Fruit fly (Drosophila melanogaster) whole organism, prepupa: ENCODE data around the gene CG45413.

Experiments used
- CG10669 ChIP-seq: fragments of 200-800 bp; sonication (Bioruptor generic); optimal IDR thresholded peaks from 3 replicates; lab custom pipeline; 2018; ENCODE audit warnings: missing biosample characterization, mild to moderate bottlenecking, missing genetic modification characterization, moderate library complexity
- CG11762 ChIP-seq: fragments of 200-800 bp; sonication (Bioruptor generic); optimal IDR thresholded peaks from 3 replicates; lab custom pipeline; 2016; ENCODE audit warnings: missing biosample characterization, missing genetic modification characterization; ENCODE audit not compliant: insufficient read depth
- CG3032 ChIP-seq: fragments of 200-800 bp; optimal IDR thresholded peaks from 2 replicates; lab custom pipeline; 2019; ENCODE audit warnings: missing biosample characterization, mild to moderate bottlenecking, missing genetic modification characterization, moderate library complexity
- CG31627 ChIP-seq: fragments of 200-800 bp; sonication (Bioruptor generic); optimal IDR thresholded peaks from 3 replicates; lab custom pipeline; 2016; ENCODE audit warnings: missing biosample characterization, missing genetic modification characterization
- CG34406 ChIP-seq: fragments of 200-800 bp; sonication (Bioruptor generic); optimal IDR thresholded peaks from 3 replicates; lab custom pipeline; 2016; ENCODE audit warnings: missing biosample characterization, missing genetic modification characterization
- CG3919 ChIP-seq: fragments of 200-800 bp; sonication (Bioruptor generic); optimal IDR thresholded peaks from 3 replicates; lab custom pipeline; 2016; ENCODE audit warnings: missing biosample characterization, missing genetic modification characterization
- CG6163 ChIP-seq: fragments of 200-800 bp; sonication (Bioruptor generic); IDR thresholded peaks from 3 replicates; pipeline ENCODE4 v1.3.6; 2022; ENCODE audit warnings: missing biosample characterization, missing genetic modification characterization
- CG6276 ChIP-seq: fragments of 200-800 bp; sonication (Bioruptor generic); optimal IDR thresholded peaks from 2 replicates; lab custom pipeline; 2017; ENCODE audit warnings: missing biosample characterization, mild to moderate bottlenecking, missing genetic modification characterization
- CG6792 ChIP-seq: fragments of 200-800 bp; sonication (Bioruptor generic); optimal IDR thresholded peaks from 3 replicates; lab custom pipeline; 2016; ENCODE audit warnings: missing biosample characterization, missing genetic modification characterization
- CG6808 ChIP-seq: fragments of 200-800 bp; sonication (Bioruptor generic); optimal IDR thresholded peaks from 3 replicates; lab custom pipeline; 2017; ENCODE audit warnings: missing biosample characterization, missing genetic modification characterization, mild to moderate bottlenecking, moderate library complexity, missing genetic modification reagents
- CG8119 ChIP-seq: fragments of 200-800 bp; sonication (Bioruptor generic); IDR thresholded peaks from 3 replicates; pipeline ENCODE4 v1.3.6; 2022; ENCODE audit warnings: missing biosample characterization, missing genetic modification characterization
- CG8319 ChIP-seq: fragments of 200-800 bp; sonication (Bioruptor generic); optimal IDR thresholded peaks from 3 replicates; lab custom pipeline; 2016; ENCODE audit warnings: missing biosample characterization, missing genetic modification characterization
- CG8632 ChIP-seq: fragments of 200-800 bp; sonication (Bioruptor generic); optimal IDR thresholded peaks from 3 replicates; lab custom pipeline; 2016; ENCODE audit warnings: missing biosample characterization, missing genetic modification characterization
- CG9139 ChIP-seq: fragments of 200-800 bp; sonication (Bioruptor generic); optimal IDR thresholded peaks from 3 replicates; lab custom pipeline; 2017; ENCODE audit warnings: missing biosample characterization, mild to moderate bottlenecking, missing genetic modification characterization
- Eip78C ChIP-seq: fragments of 200-800 bp; sonication (Bioruptor generic); peaks from one replicate; lab custom pipeline; 2016; ENCODE audit warnings: missing biosample characterization, missing genetic modification characterization
- Ets21C ChIP-seq: fragments of 200-800 bp; sonication (Bioruptor generic); optimal IDR thresholded peaks from 3 replicates; lab custom pipeline; 2016; ENCODE audit warnings: missing biosample characterization, missing genetic modification characterization
- Ets96B ChIP-seq: fragments of 200-800 bp; optimal IDR thresholded peaks from 2 replicates; lab custom pipeline; 2019; ENCODE audit warnings: missing biosample characterization, mild to moderate bottlenecking, missing genetic modification characterization, moderate library complexity
- Gug ChIP-seq: fragments of 200-800 bp; sonication (Bioruptor generic); IDR thresholded peaks from 2 replicates; pipeline ENCODE4 v1.3.6; 2022; ENCODE audit warnings: missing biosample characterization, missing genetic modification characterization
- Hr39 ChIP-seq: fragments of 200-800 bp; sonication (Bioruptor generic); optimal IDR thresholded peaks from 2 replicates; lab custom pipeline; 2016; ENCODE audit warnings: missing biosample characterization, missing genetic modification characterization
- Smox ChIP-seq: fragments of 200-800 bp; sonication (Bioruptor generic); optimal IDR thresholded peaks from 3 replicates; lab custom pipeline; 2016; ENCODE audit warnings: missing biosample characterization, missing genetic modification characterization
- Sox102F ChIP-seq: fragments of 200-800 bp; sonication (Bioruptor generic); optimal IDR thresholded peaks from 2 replicates; lab custom pipeline; 2016; ENCODE audit warnings: missing biosample characterization, mild to moderate bottlenecking, missing genetic modification characterization
- achi ChIP-seq: fragments of 200-800 bp; sonication (Bioruptor generic); optimal IDR thresholded peaks from 3 replicates; lab custom pipeline; 2016; ENCODE audit warnings: missing biosample characterization, missing genetic modification characterization
- dac ChIP-seq: fragments of 200-800 bp; sonication (Bioruptor generic); optimal IDR thresholded peaks from 2 replicates; lab custom pipeline; 2017; ENCODE audit warnings: missing biosample characterization, mild to moderate bottlenecking, missing genetic modification characterization
- eg ChIP-seq: fragments of 200-800 bp; sonication (Bioruptor generic); IDR thresholded peaks from 3 replicates; pipeline ENCODE4 v1.3.6; 2022; ENCODE audit warnings: missing biosample characterization, missing genetic modification characterization
- esn ChIP-seq: fragments of 200-800 bp; sonication (Bioruptor generic); optimal IDR thresholded peaks from 2 replicates; lab custom pipeline; 2016; ENCODE audit warnings: missing biosample characterization, mild to moderate bottlenecking, missing genetic modification characterization, moderate library complexity
- fkh ChIP-seq: fragments of 200-800 bp; sonication (Bioruptor generic); optimal IDR thresholded peaks from 3 replicates; lab custom pipeline; 2017; ENCODE audit warnings: missing biosample characterization, mild to moderate bottlenecking, missing genetic modification characterization, moderate library complexity
- lz ChIP-seq: fragments of 200-800 bp; sonication (Bioruptor generic); optimal IDR thresholded peaks from 3 replicates; lab custom pipeline; 2016; ENCODE audit warnings: missing biosample characterization, missing genetic modification characterization
- net ChIP-seq: fragments of 200-800 bp; sonication (Bioruptor generic); optimal IDR thresholded peaks from 3 replicates; lab custom pipeline; 2016; ENCODE audit warnings: missing biosample characterization, missing genetic modification characterization
- salr ChIP-seq, 2 experiments: fragments of 200-800 bp; sonication (Bioruptor generic); optimal IDR thresholded peaks; 3 replicates each; lab custom pipeline; 2016 to 2018; ENCODE audit warnings: missing biosample characterization in 2 of 2, missing genetic modification characterization in 2 of 2, mild to moderate bottlenecking in 1 of 2
- spab ChIP-seq: fragments of 200-800 bp; sonication (Bioruptor generic); optimal IDR thresholded peaks from 2 replicates; lab custom pipeline; 2017; ENCODE audit warnings: missing biosample characterization, mild to moderate bottlenecking, missing genetic modification characterization, missing genetic modification reagents
- ss ChIP-seq, 2 experiments: fragments of 200-800 bp; sonication (Bioruptor generic); optimal IDR thresholded peaks; 2 replicates in 1 of 2; 3 replicates in 1 of 2; lab custom pipeline; 2017 to 2018; ENCODE audit warnings: mild to moderate bottlenecking in 2 of 2, missing biosample characterization in 2 of 2, missing genetic modification characterization in 2 of 2, moderate library complexity in 1 of 2
- topi ChIP-seq: fragments of 200-800 bp; sonication (Bioruptor generic); optimal IDR thresholded peaks from 3 replicates; lab custom pipeline; 2016; ENCODE audit warnings: missing biosample characterization, missing genetic modification characterization

Gene CG45413

dm6 chr3L:6943204-6943947, 11.6 kb upstream of the CG45413 start (continued):
- TF ChIP-seq esn, result no peak
- no peak for TF ChIP-seq lz (GFP tag; lab: Kevin White, UChicago)
- TF ChIP-seq CG9139, result no peak
- TF ChIP-seq fkh (GFP tag; lab: Kevin White, UChicago), result no peak
- no peak for TF ChIP-seq Gug (GFP tag; lab: Robert Waterston, UW)
- TF ChIP-seq topi (GFP tag; lab: Kevin White, UChicago), result no peak
- TF ChIP-seq CG6792 (GFP tag; lab: Kevin White, UChicago), result no peak
- TF ChIP-seq Ets21C (GFP tag; lab: Kevin White, UChicago), result no peak
- TF ChIP-seq CG8319, result no peak
- TF ChIP-seq salr (GFP tag; optimal IDR thresholded peaks at IDR 0.05; lab: Kevin White, UChicago), result peak in 1 of 2 experiments; percentile 11
- no peak for TF ChIP-seq CG34406 (GFP tag; lab: Kevin White, UChicago)
- TF ChIP-seq, all 60 proteins: peak for 7

- TF ChIP-seq CG6163 (GFP tag; lab: Robert Waterston, UW), result no peak
- no peak for TF ChIP-seq CG34406 (GFP tag; lab: Kevin White, UChicago)
- no peak for TF ChIP-seq achi (GFP tag; lab: Kevin White, UChicago)
- TF ChIP-seq Ets96B, result no peak
- no peak for TF ChIP-seq net
- TF ChIP-seq CG6792 (GFP tag; lab: Kevin White, UChicago), result no peak
- no peak for TF ChIP-seq CG10669
- TF ChIP-seq CG6808, result no peak
- no peak for TF ChIP-seq Ets21C (GFP tag; lab: Kevin White, UChicago)
- no peak for TF ChIP-seq CG8632 (GFP tag; lab: Kevin White, UChicago)
- no peak for TF ChIP-seq CG6276
- TF ChIP-seq Sox102F (GFP tag; lab: Kevin White, UChicago), result no peak
- no peak for TF ChIP-seq CG3032 (tag; lab: Kevin White, UChicago)
- no peak for TF ChIP-seq CG11762 (GFP tag; lab: Kevin White, UChicago)
- no peak for TF ChIP-seq dac
- TF ChIP-seq Gug (GFP tag; lab: Robert Waterston, UW), result no peak
- TF ChIP-seq Hr39 (GFP tag; lab: Kevin White, UChicago), result no peak
Measured at dm6 chr3L:6942831-6943114, 11.0 kb upstream of the CG45413 start, which contains the start of gene tow. Gene tow, plus strand, starts transcription at chr3L:6942856.

- peak; percentile 21 for TF ChIP-seq Eip78C (GFP tag; lab: Kevin White, UChicago)
- TF ChIP-seq Smox (GFP tag; lab: Kevin White, UChicago), result no peak
- TF ChIP-seq Ets96B, result no peak
Measured at dm6 chr3L:6942103-6942830, 10.5 kb upstream of the CG45413 start.

dm6 chr3L:6934799-6935318, 3.1 kb upstream of the CG45413 start:
- TF ChIP-seq CG8632 (GFP tag; lab: Kevin White, UChicago), result no peak
- TF ChIP-seq CG3919, result no peak
- no peak for TF ChIP-seq dac
- TF ChIP-seq spab, result no peak
- peak; percentile 63 for TF ChIP-seq CG8119 (GFP tag; lab: Robert Waterston, UW)
- 0 out of 2 replicates have a peak, but pooled peaks have one; percentile 13 for TF ChIP-seq Gug (GFP tag; lab: Robert Waterston, UW)
- no peak for TF ChIP-seq CG31627 (GFP tag; lab: Kevin White, UChicago)
- TF ChIP-seq CG6808, result peak; percentile 11
- TF ChIP-seq CG6163 (GFP tag; lab: Robert Waterston, UW), result peak; percentile 65; the same call in 2 of the 3 replicates
- no peak for TF ChIP-seq CG34406 (GFP tag; lab: Kevin White, UChicago)
- TF ChIP-seq ss (GFP tag; optimal IDR thresholded peaks at IDR 0.05; lab: Kevin White, UChicago), result peak in 1 of 2 experiments; percentile 39
- TF ChIP-seq eg, result peak; percentile 73
